Fruit fly (Drosophila melanogaster) whole organism, embryonic: ENCODE data around the gene THG.

Experiments used
- Adf1 ChIP-seq: fragments of 200-800 bp; sonication (Bioruptor generic); IDR thresholded peaks from 2 replicates; pipeline ENCODE4 v1.3.6; 2022; ENCODE audit warnings: missing biosample characterization, missing genetic modification characterization
- Bteb2 ChIP-seq: fragments of 200-800 bp; sonication (Bioruptor generic); optimal IDR thresholded peaks from 2 replicates; lab custom pipeline; 2016; ENCODE audit warnings: missing biosample characterization, missing genetic modification characterization
- CG10366 ChIP-seq: fragments of 200-800 bp; sonication (Bioruptor generic); IDR thresholded peaks from 2 replicates; pipeline ENCODE4 v1.3.6; 2022; ENCODE audit warnings: missing biosample characterization, missing genetic modification characterization
- CG11398 ChIP-seq: fragments of 200-800 bp; sonication (Bioruptor generic); optimal IDR thresholded peaks from 2 replicates; lab custom pipeline; 2016; ENCODE audit warnings: missing biosample characterization, missing genetic modification characterization
- CG12219 ChIP-seq: fragments of 200-800 bp; sonication (Bioruptor generic); optimal IDR thresholded peaks from 3 replicates; lab custom pipeline; 2018; ENCODE audit warnings: missing biosample characterization, mild to moderate bottlenecking, missing genetic modification characterization
- CG12391 ChIP-seq: fragments of 200-800 bp; sonication (Bioruptor generic); optimal IDR thresholded peaks from 3 replicates; lab custom pipeline; 2018; ENCODE audit warnings: missing biosample characterization, mild to moderate bottlenecking, missing genetic modification characterization, moderate library complexity
- CG15601 ChIP-seq: fragments of 200-800 bp; sonication (Bioruptor generic); optimal IDR thresholded peaks from 3 replicates; lab custom pipeline; 2019; ENCODE audit warnings: missing biosample characterization, mild to moderate bottlenecking, missing genetic modification characterization, moderate library complexity
- CG17361 ChIP-seq: fragments of 200-800 bp; sonication (Bioruptor generic); IDR thresholded peaks from 3 replicates; pipeline ENCODE4 v1.3.6; 2022; ENCODE audit warnings: missing biosample characterization, missing genetic modification characterization
- CG2116 ChIP-seq: fragments of 200-800 bp; sonication (Bioruptor generic); optimal IDR thresholded peaks from 3 replicates; lab custom pipeline; 2018; ENCODE audit warnings: missing biosample characterization, mild to moderate bottlenecking, missing genetic modification characterization
- CG2678 ChIP-seq: fragments of 200-800 bp; sonication (Bioruptor generic); optimal IDR thresholded peaks from 3 replicates; lab custom pipeline; 2019; ENCODE audit warnings: missing biosample characterization, mild to moderate bottlenecking, missing genetic modification characterization, moderate library complexity
- CG30403 ChIP-seq: fragments of 200-800 bp; sonication (Bioruptor generic); optimal IDR thresholded peaks from 3 replicates; lab custom pipeline; 2016; ENCODE audit warnings: missing biosample characterization, missing genetic modification characterization
- CG3995 ChIP-seq: fragments of 200-800 bp; sonication (Bioruptor generic); optimal IDR thresholded peaks from 3 replicates; lab custom pipeline; 2016; ENCODE audit warnings: missing biosample characterization, missing genetic modification characterization
- CG4282 ChIP-seq: fragments of 200-800 bp; sonication (Bioruptor generic); optimal IDR thresholded peaks from 2 replicates; lab custom pipeline; 2016; ENCODE audit warnings: missing biosample characterization, missing genetic modification characterization
- CG4707 ChIP-seq: fragments of 200-800 bp; sonication (Bioruptor generic); optimal IDR thresholded peaks from 2 replicates; lab custom pipeline; 2018; ENCODE audit warnings: missing biosample characterization, mild to moderate bottlenecking, missing genetic modification characterization, moderate library complexity
- CG6683 ChIP-seq: fragments of 200-800 bp; sonication (Bioruptor generic); optimal IDR thresholded peaks from 2 replicates; lab custom pipeline; 2017; ENCODE audit warnings: missing biosample characterization, mild to moderate bottlenecking, missing genetic modification characterization, missing genetic modification reagents
- CG7786 ChIP-seq: fragments of 200-800 bp; sonication (Bioruptor generic); optimal IDR thresholded peaks from 2 replicates; lab custom pipeline; 2016; ENCODE audit warnings: missing biosample characterization, missing genetic modification characterization
- CG7963 ChIP-seq: fragments of 200-800 bp; sonication (Bioruptor generic); IDR thresholded peaks from 3 replicates; pipeline ENCODE4 v1.3.6; 2022; ENCODE audit warnings: missing biosample characterization, missing genetic modification characterization; ENCODE audit not compliant: partially characterized antibody
- CoRest ChIP-seq: fragments of 200-800 bp; sonication (Bioruptor generic); optimal IDR thresholded peaks from 3 replicates; lab custom pipeline; 2018; ENCODE audit warnings: missing biosample characterization, mild to moderate bottlenecking, missing genetic modification characterization, moderate library complexity
- Dfd ChIP-seq, 2 experiments: fragments of >200 bp; optimal IDR thresholded peaks; 2 replicates each; lab custom pipeline; 2017; ENCODE audit warnings: missing biosample characterization in 2 of 2, missing genetic modification characterization in 2 of 2
- Elba2 ChIP-seq: fragments of 200-800 bp; sonication (Bioruptor generic); optimal IDR thresholded peaks from 3 replicates; lab custom pipeline; 2016; ENCODE audit warnings: missing biosample characterization, missing genetic modification characterization
- HLHmδ ChIP-seq: fragments of 200-800 bp; sonication (Bioruptor generic); optimal IDR thresholded peaks from 2 replicates; lab custom pipeline; 2018; ENCODE audit warnings: missing biosample characterization, mild to moderate bottlenecking, missing genetic modification characterization, moderate library complexity
- Max ChIP-seq: fragments of 200-800 bp; sonication (Bioruptor generic); optimal IDR thresholded peaks from 2 replicates; lab custom pipeline; 2016; ENCODE audit warnings: missing biosample characterization, mild to moderate bottlenecking, missing genetic modification characterization
- Med ChIP-seq: fragments of 200-800 bp; sonication (Bioruptor generic); peaks from one replicate; lab custom pipeline; 2016; ENCODE audit warnings: missing biosample characterization, missing genetic modification characterization, mild to moderate bottlenecking, inconsistent platforms, moderate library complexity
- NFAT ChIP-seq: fragments of 200-800 bp; sonication (Bioruptor generic); IDR thresholded peaks from 2 replicates; pipeline ENCODE4 v1.3.6; 2022; ENCODE audit warnings: missing biosample characterization, missing genetic modification characterization
- Opbp ChIP-seq: fragments of 200-800 bp; sonication (Bioruptor generic); IDR thresholded peaks from 3 replicates; pipeline ENCODE4 v1.3.6; 2022; ENCODE audit warnings: missing biosample characterization, missing genetic modification characterization; ENCODE audit not compliant: partially characterized antibody
- Ptx1 ChIP-seq: fragments of 200-800 bp; sonication (Bioruptor generic); IDR thresholded peaks from 2 replicates; pipeline ENCODE4 v1.3.6; 2022; ENCODE audit warnings: missing biosample characterization, missing genetic modification characterization
- Ravus ChIP-seq: fragments of 200-800 bp; sonication (Bioruptor generic); IDR thresholded peaks from 2 replicates; pipeline ENCODE4 v1.3.6; 2022; ENCODE audit warnings: missing biosample characterization, missing genetic modification characterization
- Sry-β ChIP-seq: fragments of 200-800 bp; sonication (Bioruptor generic); optimal IDR thresholded peaks from 2 replicates; lab custom pipeline; 2018; ENCODE audit warnings: missing biosample characterization, mild to moderate bottlenecking, missing genetic modification characterization, moderate library complexity
- Sry-δ ChIP-seq: fragments of 200-800 bp; sonication (Bioruptor generic); optimal IDR thresholded peaks from 2 replicates; lab custom pipeline; 2016; ENCODE audit warnings: missing biosample characterization, missing genetic modification characterization
- Vsx1 ChIP-seq: fragments of 200-800 bp; sonication (Bioruptor generic); optimal IDR thresholded peaks from 2 replicates; lab custom pipeline; 2017; ENCODE audit warnings: missing biosample characterization, mild to moderate bottlenecking, missing genetic modification characterization, missing genetic modification reagents
- ac ChIP-seq: fragments of 200-800 bp; sonication (Bioruptor generic); optimal IDR thresholded peaks from 3 replicates; lab custom pipeline; 2017; ENCODE audit warnings: missing biosample characterization, mild to moderate bottlenecking, missing genetic modification characterization
- br ChIP-seq: fragments of >200 bp; optimal IDR thresholded peaks from 2 replicates; lab custom pipeline; 2017
- chn ChIP-seq: fragments of 200-800 bp; sonication (Bioruptor generic); optimal IDR thresholded peaks from 2 replicates; lab custom pipeline; 2016; ENCODE audit warnings: missing biosample characterization, missing genetic modification characterization
- crc ChIP-seq: fragments of 200-800 bp; sonication (Bioruptor generic); optimal IDR thresholded peaks from 2 replicates; lab custom pipeline; 2016; ENCODE audit warnings: missing biosample characterization, missing genetic modification characterization
- dmrt11E ChIP-seq: fragments of 200-800 bp; sonication (Bioruptor generic); optimal IDR thresholded peaks from 3 replicates; lab custom pipeline; 2018; ENCODE audit warnings: missing biosample characterization, mild to moderate bottlenecking, missing genetic modification characterization, moderate library complexity
- dysf ChIP-seq: fragments of 200-800 bp; sonication (Bioruptor generic); IDR thresholded peaks from 3 replicates; pipeline ENCODE4 v1.3.6; 2022; ENCODE audit warnings: missing biosample characterization, missing genetic modification characterization
- fd102C ChIP-seq: fragments of 200-800 bp; sonication (Bioruptor generic); optimal IDR thresholded peaks from 2 replicates; lab custom pipeline; 2018; ENCODE audit warnings: missing biosample characterization, mild to moderate bottlenecking, missing genetic modification characterization, moderate library complexity
- ftz-f1 ChIP-seq: fragments of 200-800 bp; sonication (Bioruptor generic); optimal IDR thresholded peaks from 2 replicates; lab custom pipeline; 2016; ENCODE audit warnings: missing biosample characterization, missing genetic modification characterization
- kay ChIP-seq: fragments of 200-800 bp; sonication (Bioruptor generic); optimal IDR thresholded peaks from 2 replicates; lab custom pipeline; 2016; ENCODE audit warnings: missing biosample characterization, missing genetic modification characterization
- maf-S ChIP-seq: fragments of 200-800 bp; sonication (Bioruptor generic); optimal IDR thresholded peaks from 2 replicates; lab custom pipeline; 2016; ENCODE audit warnings: missing biosample characterization, missing genetic modification characterization
- otp ChIP-seq: fragments of 200-800 bp; sonication (Bioruptor generic); IDR thresholded peaks from 3 replicates; pipeline ENCODE4, ENCODE4 v1.3.6; 2022; ENCODE audit warnings: missing biosample characterization, missing genetic modification characterization
- prd ChIP-seq, 3 experiments: fragments of >200 bp in 2 of 3; fragments of 200-800 bp in 1 of 3; sonication (Bioruptor generic) in 1 of 3; optimal IDR thresholded peaks in 2 of 3; IDR thresholded peaks in 1 of 3; 2 replicates in 2 of 3; 3 replicates in 1 of 3; pipeline versions ENCODE4 v1.3.6 to Lab custom; 2017 to 2022; ENCODE audit warnings: missing biosample characterization in 1 of 3, missing genetic modification characterization in 1 of 3
- shn ChIP-seq: fragments of 200-800 bp; sonication (Bioruptor generic); optimal IDR thresholded peaks from 3 replicates; lab custom pipeline; 2016; ENCODE audit warnings: missing biosample characterization, missing genetic modification characterization
- sisA ChIP-seq: fragments of 200-800 bp; sonication (Bioruptor generic); IDR thresholded peaks from 2 replicates; pipeline ENCODE4 v1.3.6; 2022; ENCODE audit warnings: missing biosample characterization, missing genetic modification characterization
- slou ChIP-seq: fragments of 200-800 bp; sonication (Bioruptor generic); optimal IDR thresholded peaks from 3 replicates; lab custom pipeline; 2016; ENCODE audit warnings: missing biosample characterization, missing genetic modification characterization
- sug ChIP-seq: fragments of 200-800 bp; optimal IDR thresholded peaks from 2 replicates; lab custom pipeline; 2019; ENCODE audit warnings: missing biosample characterization, mild to moderate bottlenecking, missing genetic modification characterization, moderate library complexity
- tap ChIP-seq: fragments of 200-800 bp; optimal IDR thresholded peaks from 3 replicates; lab custom pipeline; 2019; ENCODE audit warnings: missing biosample characterization, mild to moderate bottlenecking, missing genetic modification characterization, moderate library complexity
- zen2 ChIP-seq: fragments of 200-800 bp; sonication (Bioruptor generic); IDR thresholded peaks from 3 replicates; pipeline ENCODE4 v1.3.6; 2022; ENCODE audit warnings: missing biosample characterization, missing genetic modification characterization; ENCODE audit not compliant: partially characterized antibody

Gene THG

dm6 chr2L:15056359-15057220 lies 47.1 kb upstream of the THG start (continued):
- TF ChIP-seq crc (GFP tag; lab: Kevin White, UChicago) = no peak
- TF ChIP-seq br (lab: Kevin White, UChicago) = no peak
- TF ChIP-seq Sry-β (GFP tag; lab: Kevin White, UChicago) = peak; percentile 21
- TF ChIP-seq otp (GFP tag; lab: Robert Waterston, UW) = peak; percentile 67; the same call in 1 of the 3 replicates
- peak; percentile 70 for TF ChIP-seq HLHmδ (GFP tag; lab: Kevin White, UChicago)
- TF ChIP-seq CG7786 (GFP tag; lab: Kevin White, UChicago) = no peak
- TF ChIP-seq CG11398 = no peak
- peak; percentile 24 for TF ChIP-seq CG6683 (GFP tag; lab: Kevin White, UChicago)
- peak; percentile 6 for TF ChIP-seq sug (tag; lab: Kevin White, UChicago)
- TF ChIP-seq prd (optimal IDR thresholded peaks at IDR 0.05; lab: Kevin White, UChicago) = no peak
- peak; percentile 80 for TF ChIP-seq prd (GFP tag; IDR thresholded peaks at IDR 0.05; lab: Robert Waterston, UW)
- peak; percentile 10; the same call in 1 of the 2 replicates for TF ChIP-seq Ravus (GFP tag; lab: Robert Waterston, UW)
- TF ChIP-seq CG2116 = peak; percentile 26
- TF ChIP-seq NFAT = no peak
- TF ChIP-seq ftz-f1 = peak; percentile 37
- peak; percentile 14 for TF ChIP-seq slou
- TF ChIP-seq dmrt11E (tag; lab: Kevin White, UChicago) = peak; percentile 87
- peak; percentile 80 for TF ChIP-seq CoRest (tag; lab: Kevin White, UChicago)
- TF ChIP-seq Vsx1 (GFP tag; lab: Kevin White, UChicago) = peak; percentile 24
- TF ChIP-seq Opbp (GFP tag; lab: Robert Waterston, UW) = 0 out of 3 replicates have a peak, but pooled peaks have one; percentile 21
- no peak for TF ChIP-seq maf-S (GFP tag; lab: Kevin White, UChicago)
- TF ChIP-seq Ptx1 = peak; percentile 79
- no peak for TF ChIP-seq CG4282 (GFP tag; lab: Kevin White, UChicago)
- no peak for TF ChIP-seq Sry-δ
- TF ChIP-seq sisA (GFP tag; lab: Robert Waterston, UW) = peak; percentile 77
- peak; percentile 14 for TF ChIP-seq CG4707 (GFP tag; lab: Kevin White, UChicago)
- peak; percentile 51 for TF ChIP-seq tap
- TF ChIP-seq Elba2 = peak; percentile 93
- TF ChIP-seq CG15601 (tag; lab: Kevin White, UChicago) = peak; percentile 73
- peak; percentile 80 for TF ChIP-seq Med (GFP tag; lab: Kevin White, UChicago)
- TF ChIP-seq CG7963 (GFP tag; lab: Robert Waterston, UW) = no peak
- peak; percentile 23; the same call in 1 of the 2 replicates for TF ChIP-seq Adf1 (GFP tag; lab: Robert Waterston, UW)
- no peak for TF ChIP-seq Dfd (GFP tag; optimal IDR thresholded peaks at IDR 0.05; lab: Kevin White, UChicago)
- TF ChIP-seq kay (GFP tag; lab: Kevin White, UChicago) = peak; percentile 37
- peak; percentile 86 for TF ChIP-seq CG12391 (tag; lab: Kevin White, UChicago)
- peak; percentile 17 for TF ChIP-seq CG3995 (GFP tag; lab: Kevin White, UChicago)
- no peak for TF ChIP-seq zen2
- TF ChIP-seq dysf (GFP tag; lab: Robert Waterston, UW) = peak; percentile 78; the same call in 2 of the 3 replicates
- TF ChIP-seq shn (GFP tag; lab: Kevin White, UChicago) = no peak
- peak; percentile 95 for TF ChIP-seq CG17361 (GFP tag; lab: Robert Waterston, UW)
- no peak for TF ChIP-seq fd102C (GFP tag; lab: Kevin White, UChicago)
- peak; percentile 87 for TF ChIP-seq CG2678
- peak; percentile 64 for TF ChIP-seq Max
- peak; percentile 53 for TF ChIP-seq CG12219 (GFP tag; lab: Kevin White, UChicago)
- no peak for TF ChIP-seq Bteb2 (GFP tag; lab: Kevin White, UChicago)
- TF ChIP-seq CG10366 (GFP tag; lab: Robert Waterston, UW) = peak; percentile 32; the same call in 1 of the 2 replicates
- no peak for TF ChIP-seq ac (GFP tag; lab: Kevin White, UChicago)
- peak; percentile 60 for TF ChIP-seq chn (GFP tag; lab: Kevin White, UChicago)
- peak; percentile 88 for TF ChIP-seq CG30403
